Worm (Caenorhabditis elegans): Measurements from ENCODE around the gene C23G10.2.

The C23G10.2 gene

ce11 chrIII:6158642-6159475 is 49.0 kb upstream of the C23G10.2 start, which contains the start of gene nfm-1 (continued):
- 0 out of 2 replicates have a peak, but pooled peaks have one; percentile 66 for TF ChIP-seq madf-3 (GFP tag; IDR thresholded peaks at IDR 0.05)
- peak; percentile 54; the same call in 1 of the 2 replicates for TF ChIP-seq ceh-100 (GFP tag; IDR thresholded peaks at IDR 0.05)
- TF ChIP-seq unc-62 (GFP tag; optimal IDR thresholded peaks at IDR 0.05): no peak
- TF ChIP-seq ceh-40 (GFP tag; IDR thresholded peaks at IDR 0.05): 0 out of 2 replicates have a peak, but pooled peaks have one; percentile 56
- TF ChIP-seq ztf-28 (GFP tag; IDR thresholded peaks at IDR 0.05): 0 out of 2 replicates have a peak, but pooled peaks have one; percentile 49
- peak; percentile 46; the same call in 1 of the 2 replicates for TF ChIP-seq hmg-20 (GFP tag; IDR thresholded peaks at IDR 0.05)
- TF ChIP-seq hsf-1 (GFP tag; IDR thresholded peaks at IDR 0.05): no peak; the same call in 1 of the 2 replicates
- TF ChIP-seq repo-1 (tag; optimal IDR thresholded peaks at IDR 0.05): peak; percentile 84
- TF ChIP-seq K12H6.12 (tag; optimal IDR thresholded peaks at IDR 0.05): peak; percentile 61
- TF ChIP-seq mxl-1 (tag; optimal IDR thresholded peaks at IDR 0.05): peak; percentile 85
- 0 out of 2 replicates have a peak, but pooled peaks have one; percentile 73 for TF ChIP-seq aptf-3 (GFP tag; IDR thresholded peaks at IDR 0.05)
- peak; percentile 56 for TF ChIP-seq attf-5 (GFP tag; optimal IDR thresholded peaks at IDR 0.05)
- TF ChIP-seq aptf-2 (GFP tag; conservative IDR thresholded peaks at IDR 0.05): no peak
- 0 out of 2 replicates have a peak, but pooled peaks have one; percentile 41 for TF ChIP-seq C17E4.6 (GFP tag; IDR thresholded peaks at IDR 0.05)
- peak; percentile 9 for TF ChIP-seq ceh-27 (GFP tag; optimal IDR thresholded peaks at IDR 0.05)
- peak; percentile 42 for TF ChIP-seq dpl-1 (GFP tag; optimal IDR thresholded peaks at IDR 0.05)
- peak; percentile 84 for TF ChIP-seq chd-7 (tag; optimal IDR thresholded peaks at IDR 0.05)
- TF ChIP-seq ztf-18 (tag; optimal IDR thresholded peaks at IDR 0.05): peak; percentile 72
- no peak for TF ChIP-seq ccch-3 (GFP tag; optimal IDR thresholded peaks at IDR 0.05)
- no peak for TF ChIP-seq nhr-27 (tag; optimal IDR thresholded peaks at IDR 0.05)
- peak; percentile 69 for TF ChIP-seq ztf-26 (tag; optimal IDR thresholded peaks at IDR 0.05)
- no peak for TF ChIP-seq egrh-3 (GFP tag; IDR thresholded peaks at IDR 0.05)
- TF ChIP-seq tbp1 (GFP tag; optimal IDR thresholded peaks at IDR 0.05): peak; percentile 98
- TF ChIP-seq lin-40 (tag; optimal IDR thresholded peaks at IDR 0.05): peak; percentile 58
- no peak for TF ChIP-seq hlh-12 (tag; optimal IDR thresholded peaks at IDR 0.05)
- peak; percentile 81 for TF ChIP-seq madf-10 (tag; optimal IDR thresholded peaks at IDR 0.05)
- peak; percentile 17 for TF ChIP-seq F10E7.11 (tag; optimal IDR thresholded peaks at IDR 0.05)
- TF ChIP-seq B0019.2 (GFP tag; conservative IDR thresholded peaks at IDR 0.05): no peak; the same call in 1 of the 2 replicates
- peak; percentile 57 for TF ChIP-seq T07F8.4 (tag; optimal IDR thresholded peaks at IDR 0.05)
- no peak for TF ChIP-seq snpc-1.3 (tag; optimal IDR thresholded peaks at IDR 0.05; ENCODE audit: insufficient read depth)
- peak; percentile 50; the same call in 1 of the 2 replicates for TF ChIP-seq lir-1 (GFP tag; conservative IDR thresholded peaks at IDR 0.05)
- peak; percentile 88 for TF ChIP-seq lin-26 (GFP tag; IDR thresholded peaks at IDR 0.05)
- TF ChIP-seq lag-1 (GFP tag; IDR thresholded peaks at IDR 0.05): no peak
- TF ChIP-seq F57A8.1 (GFP tag; optimal IDR thresholded peaks at IDR 0.05): no peak
- TF ChIP-seq zfh-2 (GFP tag; conservative IDR thresholded peaks at IDR 0.05): no peak
- no peak for TF ChIP-seq ztf-3 (GFP tag; optimal IDR thresholded peaks at IDR 0.05)
- no peak for TF ChIP-seq nhr-120 (GFP tag; IDR thresholded peaks at IDR 0.05)
- TF ChIP-seq dpff-1 (tag; optimal IDR thresholded peaks at IDR 0.05): peak; percentile 42
- peak; percentile 66; the same call in 1 of the 2 replicates for TF ChIP-seq C06A6.2 (GFP tag; conservative IDR thresholded peaks at IDR 0.05)
- TF ChIP-seq F39B2.1 (GFP tag; IDR thresholded peaks at IDR 0.05): no peak
- TF ChIP-seq egl-44 (GFP tag; IDR thresholded peaks at IDR 0.05): peak; percentile 78
- peak; percentile 67 for TF ChIP-seq lin-54 (GFP tag; optimal IDR thresholded peaks at IDR 0.05)
- no peak for TF ChIP-seq ceh-58 (GFP tag; IDR thresholded peaks at IDR 0.05)
- TF ChIP-seq sea-2 (GFP tag; IDR thresholded peaks at IDR 0.05): no peak
- no peak for TF ChIP-seq ztf-25 (GFP tag; IDR thresholded peaks at IDR 0.05)
- TF ChIP-seq F55B11.4 (tag; optimal IDR thresholded peaks at IDR 0.05; ENCODE audit: borderline replicate concordance, insufficient read depth): no peak
- peak; percentile 39 for TF ChIP-seq zim-3 (tag; optimal IDR thresholded peaks at IDR 0.05)
